Worm (Caenorhabditis elegans): ENCODE measurements around the gene Y49A3A.4.

Gene Y49A3A.4

DNA sequence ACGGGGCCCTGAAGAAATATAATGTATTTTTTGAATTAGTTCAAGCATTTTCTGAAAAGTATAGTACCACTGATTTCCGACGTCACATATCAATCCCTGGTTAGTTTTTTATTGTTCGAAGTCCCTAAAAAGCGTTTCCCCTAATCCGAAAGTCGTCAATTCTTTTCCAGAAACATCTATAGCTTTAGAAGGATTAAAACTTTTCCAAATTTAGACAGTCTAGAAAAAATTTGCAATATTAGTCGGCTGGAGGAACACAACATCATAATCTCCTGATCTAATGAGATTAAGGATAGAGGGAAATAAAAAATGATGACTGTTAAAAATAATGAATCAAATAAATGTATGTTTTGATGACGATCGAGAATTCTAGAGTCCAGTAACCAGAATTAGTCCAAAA, 19.4 kb upstream of the Y49A3A.4 start:
- TF ChIP-seq ama-1 (optimal IDR thresholded peaks at IDR 0.05) (no peak), hmg-4 (GFP tag; optimal IDR thresholded peaks at IDR 0.05) (no peak), hmbx-1 (tag; optimal IDR thresholded peaks at IDR 0.05) (no peak), F13C5.2 (tag; optimal IDR thresholded peaks at IDR 0.05) (no peak), flt-1 (GFP tag; IDR thresholded peaks at IDR 0.05) (no peak), ceh-13 (GFP tag; optimal IDR thresholded peaks at IDR 0.05) (no peak), sea-1 (GFP tag; conservative IDR thresholded peaks at IDR 0.05) (no peak), tra-4 (tag; optimal IDR thresholded peaks at IDR 0.05) (no peak), scrt-1 (GFP tag; IDR thresholded peaks at IDR 0.05) (no peak), aly-1 (tag; optimal IDR thresholded peaks at IDR 0.05) (no peak)

ce11 chrV:14372774-14373173, 14.1 kb upstream of the Y49A3A.4 start, which contains the start of gene unc-39:
unc-39 (plus strand) TSS chrV:14373074.
- TF ChIP-seq B0310.2 (tag; optimal IDR thresholded peaks at IDR 0.05) (no peak), hmg-4 (GFP tag; optimal IDR thresholded peaks at IDR 0.05) (no peak), ama-1 (optimal IDR thresholded peaks at IDR 0.05) (no peak), scrt-1 (GFP tag; IDR thresholded peaks at IDR 0.05) (no peak), tbx-11 (GFP tag; IDR thresholded peaks at IDR 0.05) (no peak), aly-1 (tag; optimal IDR thresholded peaks at IDR 0.05) (no peak), ceh-36 (tag; optimal IDR thresholded peaks at IDR 0.05) (no peak), sea-1 (GFP tag; conservative IDR thresholded peaks at IDR 0.05) (no peak), tbx-37 (GFP tag; conservative IDR thresholded peaks at IDR 0.05) (no peak), tra-4 (tag; optimal IDR thresholded peaks at IDR 0.05) (no peak), hnd-1 (tag; optimal IDR thresholded peaks at IDR 0.05) (no peak), ets-7 (tag; optimal IDR thresholded peaks at IDR 0.05) (no peak), flt-1 (GFP tag; IDR thresholded peaks at IDR 0.05) (no peak), pes-1 (GFP tag; IDR thresholded peaks at IDR 0.05) (no peak), ceh-13 (GFP tag; optimal IDR thresholded peaks at IDR 0.05) (no peak), hmbx-1 (tag; optimal IDR thresholded peaks at IDR 0.05) (no peak), F13C5.2 (tag; optimal IDR thresholded peaks at IDR 0.05) (no peak)

DNA sequence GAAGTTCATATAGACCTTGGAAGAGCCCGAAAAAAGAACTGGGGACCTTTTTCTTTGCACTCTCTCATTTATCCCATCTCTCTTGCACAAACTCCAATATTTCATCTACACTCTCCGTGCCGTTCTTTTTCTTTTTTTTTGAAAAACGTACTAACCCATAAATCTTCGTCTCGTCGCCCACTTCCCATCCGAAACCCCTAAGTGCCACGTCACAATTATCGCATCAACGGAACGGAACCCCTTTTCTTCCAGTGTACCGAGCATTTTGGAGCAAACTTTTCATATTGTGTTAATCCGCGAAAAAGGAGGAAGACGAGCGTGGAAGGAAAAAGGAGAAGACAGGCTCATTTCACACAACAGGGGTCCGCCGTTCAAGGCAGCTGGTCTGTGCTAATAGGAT, 10.7 kb upstream of the Y49A3A.4 start:
- TF ChIP-seq ets-7 (tag; optimal IDR thresholded peaks at IDR 0.05) (no peak), ama-1 (optimal IDR thresholded peaks at IDR 0.05) (no peak), hmbx-1 (tag; optimal IDR thresholded peaks at IDR 0.05) (no peak), F13C5.2 (tag; optimal IDR thresholded peaks at IDR 0.05) (no peak), tbx-37 (GFP tag; conservative IDR thresholded peaks at IDR 0.05) (no peak), B0310.2 (tag; optimal IDR thresholded peaks at IDR 0.05) (no peak)

DNA sequence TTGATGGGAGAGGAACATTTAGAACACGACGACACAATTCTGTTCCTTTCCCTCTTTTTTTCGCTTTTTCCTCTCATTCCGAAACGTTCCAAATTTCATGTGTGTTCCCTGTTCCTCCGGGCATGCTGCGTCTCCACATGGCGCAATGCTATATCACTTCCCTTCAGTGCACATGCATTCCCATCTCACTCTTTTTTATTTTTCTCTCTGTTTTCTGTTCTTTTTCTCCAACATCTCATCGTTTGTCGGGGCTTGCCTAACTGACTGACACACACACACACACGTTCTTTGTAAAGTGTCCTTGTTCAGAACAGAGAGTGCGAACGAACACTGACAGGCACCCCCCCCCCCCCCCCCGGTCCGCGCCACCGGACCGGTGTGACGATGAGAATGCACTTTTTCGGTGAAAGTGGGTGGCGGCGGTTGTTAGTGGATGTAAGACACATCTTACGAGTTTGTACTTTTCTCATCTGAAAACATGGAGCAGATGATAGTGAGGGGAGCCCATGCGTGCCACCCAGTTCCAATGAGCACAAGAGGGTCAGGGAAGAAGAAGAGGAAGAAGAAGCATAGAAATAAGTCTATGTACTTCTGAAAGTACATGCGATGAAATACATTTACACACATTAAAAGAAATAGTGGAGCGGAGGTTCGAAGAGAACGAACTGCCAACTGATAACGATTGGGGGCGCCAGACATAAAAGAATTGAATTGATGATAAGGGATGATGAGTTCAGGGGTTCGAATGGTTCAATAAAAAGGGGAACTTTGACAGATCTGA, 9.8 kb upstream of the Y49A3A.4 start:
- TF ChIP-seq tra-4 (tag; optimal IDR thresholded peaks at IDR 0.05) (no peak), tbx-37 (GFP tag; conservative IDR thresholded peaks at IDR 0.05) (no peak), sea-1 (GFP tag; conservative IDR thresholded peaks at IDR 0.05) (no peak), B0310.2 (tag; optimal IDR thresholded peaks at IDR 0.05) (no peak), ets-7 (tag; optimal IDR thresholded peaks at IDR 0.05) (no peak), scrt-1 (GFP tag; IDR thresholded peaks at IDR 0.05) (no peak), ama-1 (optimal IDR thresholded peaks at IDR 0.05) (no peak), F13C5.2 (tag; optimal IDR thresholded peaks at IDR 0.05) (no peak), flt-1 (GFP tag; IDR thresholded peaks at IDR 0.05) (no peak)

DNA sequence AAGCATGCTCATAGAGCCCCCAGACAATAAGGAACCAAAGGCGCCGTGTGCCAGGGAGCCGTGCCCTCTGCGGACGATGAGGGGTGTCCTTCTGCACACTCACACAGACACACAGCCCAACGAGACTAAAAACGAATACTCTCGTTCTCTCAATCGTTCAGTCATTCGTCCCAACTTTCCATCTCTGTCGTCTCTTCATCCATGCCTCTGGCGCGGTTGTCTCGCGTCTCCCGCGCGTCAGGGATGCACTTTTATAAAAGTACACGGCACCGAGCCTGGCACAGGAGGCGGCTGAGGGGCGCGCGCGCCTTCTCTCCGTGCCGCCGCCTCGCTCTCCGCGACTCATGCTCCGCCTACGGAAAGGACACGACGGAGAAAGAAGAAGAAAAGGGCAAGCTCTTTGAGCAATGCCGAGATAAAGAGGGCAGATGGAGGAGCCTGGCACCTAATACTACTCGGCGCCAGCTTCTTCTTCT, 7.8 kb upstream of the Y49A3A.4 start:
- TF ChIP-seq aly-1 (tag; optimal IDR thresholded peaks at IDR 0.05) (peak; percentile 16), tra-4 (tag; optimal IDR thresholded peaks at IDR 0.05) (no peak)

DNA sequence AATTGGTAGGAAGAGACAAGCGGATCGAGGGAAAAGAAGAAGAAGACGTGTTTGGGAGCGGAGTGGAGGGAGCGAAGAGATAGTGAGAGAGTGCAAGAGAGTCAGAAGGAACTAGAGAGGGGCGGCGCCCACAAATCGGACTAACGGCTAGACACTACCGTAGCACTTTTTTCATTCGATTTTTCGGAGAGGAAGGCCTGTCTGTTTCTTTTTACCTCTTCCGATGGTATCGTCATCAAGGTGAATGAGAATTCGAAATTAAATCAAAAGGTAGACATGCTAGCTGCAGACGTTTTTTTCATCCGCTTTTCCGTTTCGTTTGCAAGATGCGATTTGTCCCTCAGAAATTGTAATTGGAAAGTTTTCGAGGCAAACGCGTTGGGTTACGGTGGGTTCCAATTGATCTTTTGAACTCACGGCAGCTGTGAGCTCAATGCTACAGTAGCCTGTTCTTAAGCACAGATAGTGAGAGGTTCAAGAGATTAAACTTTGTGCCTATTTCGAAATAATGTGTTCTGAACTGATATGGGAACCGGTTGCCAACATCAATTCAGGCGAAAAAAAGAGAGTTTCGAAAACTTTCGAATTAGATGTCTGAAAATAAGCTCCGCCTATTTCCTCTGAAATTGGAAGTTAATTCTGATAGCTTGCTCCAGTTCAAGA, 6.0 kb upstream of the Y49A3A.4 start:
- TF ChIP-seq tbx-37 (GFP tag; conservative IDR thresholded peaks at IDR 0.05) (no peak), flt-1 (GFP tag; IDR thresholded peaks at IDR 0.05) (no peak), B0310.2 (tag; optimal IDR thresholded peaks at IDR 0.05) (no peak), ets-7 (tag; optimal IDR thresholded peaks at IDR 0.05) (no peak), pes-1 (GFP tag; IDR thresholded peaks at IDR 0.05) (no peak), tra-4 (tag; optimal IDR thresholded peaks at IDR 0.05) (no peak), scrt-1 (GFP tag; IDR thresholded peaks at IDR 0.05) (no peak)

DNA sequence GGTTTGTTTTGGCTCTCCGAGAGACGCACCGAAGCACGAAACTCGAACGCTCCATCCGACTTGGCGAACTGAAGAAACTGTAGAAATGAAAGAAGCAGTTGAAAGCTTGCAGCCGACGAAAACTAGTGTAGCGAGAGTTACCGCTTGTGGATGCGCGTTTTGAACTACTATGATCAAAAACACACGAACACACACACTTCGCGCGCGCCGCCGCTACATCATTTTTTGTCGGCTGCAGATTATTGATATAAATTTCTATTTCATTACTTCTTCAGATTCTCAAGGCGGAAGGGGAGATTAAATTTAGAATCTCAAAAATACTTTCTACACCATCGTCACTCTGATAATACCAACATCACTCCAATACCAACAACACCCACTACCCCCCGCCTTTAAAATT, 3.3 kb upstream of the Y49A3A.4 start:
- no peak for TF ChIP-seq sea-1 (GFP tag; conservative IDR thresholded peaks at IDR 0.05)
- no peak for TF ChIP-seq ceh-13 (GFP tag; optimal IDR thresholded peaks at IDR 0.05)
- TF ChIP-seq ama-1 (optimal IDR thresholded peaks at IDR 0.05), result no peak

DNA sequence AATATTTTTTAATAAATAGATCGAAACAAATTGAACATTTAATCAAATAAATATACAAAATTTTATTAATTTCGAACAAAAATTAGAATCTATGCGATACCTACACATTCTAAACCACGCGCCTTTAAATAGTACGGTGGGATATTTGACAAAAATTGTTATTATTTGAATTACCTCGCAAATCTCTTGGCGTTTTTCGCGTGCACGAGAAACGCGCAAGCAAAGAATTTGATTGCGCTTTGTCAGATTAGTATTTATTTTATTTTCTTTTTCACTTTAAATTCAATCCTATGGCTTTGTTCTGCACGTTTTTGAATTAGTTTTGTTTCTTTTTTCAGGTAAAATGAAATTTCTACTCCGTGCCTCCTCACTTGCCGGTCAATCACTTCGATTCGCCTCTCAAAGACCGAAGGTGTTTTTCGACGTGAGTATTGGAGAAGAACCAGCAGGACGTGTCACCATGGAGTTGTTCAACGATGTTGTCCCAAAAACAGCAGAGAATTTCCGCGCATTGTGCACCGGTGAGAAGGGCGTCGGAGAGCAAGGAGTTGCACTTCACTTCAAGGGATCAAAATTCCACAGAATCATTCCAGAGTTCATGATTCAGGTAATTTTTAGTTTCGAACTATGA, 2.8 kb downstream of the Y49A3A.4 start, which contains the start of gene cyn-1:
cyn-1 (plus strand) TSS at position 339 of the 631 bp plus-strand sequence.
- TF ChIP-seq hnd-1 (tag; optimal IDR thresholded peaks at IDR 0.05), result no peak
- TF ChIP-seq ama-1 (optimal IDR thresholded peaks at IDR 0.05), result no peak
- TF ChIP-seq pes-1 (GFP tag; IDR thresholded peaks at IDR 0.05), result 0 out of 2 replicates have a peak, but pooled peaks have one; percentile 36
- no peak for TF ChIP-seq tra-4 (tag; optimal IDR thresholded peaks at IDR 0.05)
- no peak for TF ChIP-seq aly-1 (tag; optimal IDR thresholded peaks at IDR 0.05)
- TF ChIP-seq hmg-4 (GFP tag; optimal IDR thresholded peaks at IDR 0.05), result no peak
- no peak for TF ChIP-seq ceh-36 (tag; optimal IDR thresholded peaks at IDR 0.05)
- TF ChIP-seq F13C5.2 (tag; optimal IDR thresholded peaks at IDR 0.05), result peak; percentile 61
- TF ChIP-seq scrt-1 (GFP tag; IDR thresholded peaks at IDR 0.05), result no peak

All from whole organism, early embryonic.